Worm (Caenorhabditis elegans) whole organism, young adult: ENCODE results near the gene piit-1.
A peak's percentile ranks its signal among the peaks of the same experiment; 100 is the strongest.

Source experiments
- C06A6.2 ChIP-seq: fragments of 200-800 bp; sonication (Bioruptor generic); conservative IDR thresholded peaks from 2 replicates; pipeline ENCODE4 v1.3.6; 2022; ENCODE audit warnings: missing genetic modification characterization, missing compliant biosample characterization
- F22D6.2 ChIP-seq: sonication (generic microtip); optimal IDR thresholded peaks from 2 replicates; lab custom pipeline; 2016; ENCODE audit warnings: mild to moderate bottlenecking, missing genetic modification characterization, missing compliant biosample characterization
- F33H1.4 ChIP-seq: fragments of 200-800 bp; sonication (Bioruptor generic); IDR thresholded peaks from 2 replicates; pipeline ENCODE4 v1.3.6; 2022; ENCODE audit warnings: missing genetic modification reagents, missing genetic modification characterization, missing compliant biosample characterization
- F37B4.10 ChIP-seq: fragments of 200-800 bp; sonication (Bioruptor generic); IDR thresholded peaks from 2 replicates; pipeline ENCODE4 v1.3.6; 2022; ENCODE audit warnings: missing genetic modification characterization, missing compliant biosample characterization
- F39B2.1 ChIP-seq: fragments of 200-800 bp; sonication (Bioruptor generic); IDR thresholded peaks from 2 replicates; pipeline ENCODE4 v1.3.6; 2022; ENCODE audit warnings: missing genetic modification reagents, missing genetic modification characterization, missing compliant biosample characterization
- F49E8.2 ChIP-seq: sonication (generic microtip); optimal IDR thresholded peaks from 3 replicates; lab custom pipeline; 2017; ENCODE audit warnings: missing genetic modification characterization, mild to moderate bottlenecking, missing compliant biosample characterization, antibody characterized with exemption, moderate library complexity; ENCODE audit not compliant: insufficient read depth
- Y56A3A.18 ChIP-seq: fragments of 200-800 bp; sonication (Bioruptor generic); IDR thresholded peaks from 2 replicates; pipeline ENCODE4 v1.3.6; 2022; ENCODE audit warnings: missing genetic modification reagents, missing genetic modification characterization, missing compliant biosample characterization
- Y79H2A.3 ChIP-seq: fragments of 200-800 bp; sonication (Bioruptor generic); conservative IDR thresholded peaks from 2 replicates; pipeline ENCODE4 v1.3.6; 2022; ENCODE audit warnings: missing genetic modification reagents, missing genetic modification characterization, missing compliant biosample characterization
- aptf-2 ChIP-seq: fragments of 200-800 bp; sonication (Bioruptor generic); conservative IDR thresholded peaks from 2 replicates; pipeline ENCODE4 v1.3.6; 2022; ENCODE audit warnings: missing genetic modification reagents, missing genetic modification characterization, missing compliant biosample characterization
- cebp-1 ChIP-seq, 2 experiments: fragments of 200-800 bp in 1 of 2; sonication (Bioruptor generic) in 1 of 2; sonication (generic microtip) in 1 of 2; IDR thresholded peaks in 1 of 2; optimal IDR thresholded peaks in 1 of 2; 2 replicates each; pipeline versions ENCODE4 v1.3.6 to Lab custom; 2017 to 2022; ENCODE audit warnings: missing compliant biosample characterization in 2 of 2, missing genetic modification characterization in 2 of 2, mild to moderate bottlenecking in 1 of 2, missing genetic modification reagents in 1 of 2, moderate library complexity in 1 of 2
- ceh-27 ChIP-seq: fragments of 200-800 bp; sonication (Bioruptor generic); optimal IDR thresholded peaks from 2 replicates; lab custom pipeline; 2018; ENCODE audit warnings: mild to moderate bottlenecking, missing genetic modification characterization, moderate library complexity, missing compliant biosample characterization
- ekl-4 ChIP-seq: fragments of 200-800 bp; sonication (Bioruptor generic); IDR thresholded peaks from 2 replicates; pipeline ENCODE4 v1.3.6; 2022; ENCODE audit warnings: missing genetic modification reagents, missing genetic modification characterization, missing compliant biosample characterization
- gei-17 ChIP-seq: fragments of 200-800 bp; sonication (Bioruptor generic); optimal IDR thresholded peaks from 2 replicates; lab custom pipeline; 2018; ENCODE audit warnings: mild to moderate bottlenecking, missing genetic modification characterization, missing compliant biosample characterization
- hlh-26 ChIP-seq: fragments of 200-800 bp; sonication (Bioruptor generic); conservative IDR thresholded peaks from 2 replicates; pipeline ENCODE4 v1.3.6; 2022; ENCODE audit warnings: missing genetic modification reagents, missing genetic modification characterization, missing compliant biosample characterization
- hmg-1.2 ChIP-seq: fragments of 200-800 bp; sonication (Bioruptor generic); IDR thresholded peaks from 2 replicates; pipeline ENCODE4 v1.3.6; 2022; ENCODE audit warnings: missing genetic modification reagents, missing genetic modification characterization, missing compliant biosample characterization
- lin-54 ChIP-seq: fragments of 200-800 bp; sonication (Bioruptor generic); optimal IDR thresholded peaks from 2 replicates; lab custom pipeline; 2018; ENCODE audit warnings: mild to moderate bottlenecking, missing genetic modification characterization, missing compliant biosample characterization
- lir-1 ChIP-seq: fragments of 200-800 bp; sonication (Bioruptor generic); conservative IDR thresholded peaks from 2 replicates; pipeline ENCODE4 v1.3.6; 2022; ENCODE audit warnings: missing genetic modification reagents, missing genetic modification characterization, missing compliant biosample characterization
- lsy-27 ChIP-seq: sonication (generic microtip); optimal IDR thresholded peaks from 2 replicates; lab custom pipeline; 2017; ENCODE audit warnings: missing genetic modification characterization, mild to moderate bottlenecking, missing compliant biosample characterization, antibody characterized with exemption, missing genotype, borderline replicate concordance; ENCODE audit not compliant: insufficient read depth
- madf-6 ChIP-seq: fragments of 200-800 bp; sonication (Bioruptor generic); IDR thresholded peaks from 2 replicates; pipeline ENCODE4 v1.3.6; 2022; ENCODE audit warnings: missing genetic modification reagents, missing genetic modification characterization, missing compliant biosample characterization
- madf-8 ChIP-seq: fragments of 200-800 bp; sonication (Bioruptor generic); conservative IDR thresholded peaks from 2 replicates; pipeline ENCODE4 v1.3.6; 2022; ENCODE audit warnings: missing genetic modification reagents, missing genetic modification characterization, missing compliant biosample characterization
- mxl-1 ChIP-seq: sonication (generic microtip); optimal IDR thresholded peaks from 2 replicates; lab custom pipeline; 2016; ENCODE audit warnings: missing genetic modification characterization, missing compliant biosample characterization
- nhr-120 ChIP-seq: fragments of 200-800 bp; sonication (Bioruptor generic); IDR thresholded peaks from 2 replicates; pipeline ENCODE4 v1.3.6; 2022; ENCODE audit warnings: missing genetic modification characterization, missing compliant biosample characterization
- nhr-179 ChIP-seq: sonication (generic microtip); optimal IDR thresholded peaks from 2 replicates; lab custom pipeline; 2016; ENCODE audit warnings: mild to moderate bottlenecking, missing genetic modification characterization, missing compliant biosample characterization
- nhr-27 ChIP-seq: fragments of 200-800 bp; sonication (Bioruptor generic); optimal IDR thresholded peaks from 2 replicates; lab custom pipeline; 2018; ENCODE audit warnings: mild to moderate bottlenecking, missing genetic modification characterization, moderate library complexity, missing compliant biosample characterization
- nhr-80 ChIP-seq: sonication (generic microtip); optimal IDR thresholded peaks from 2 replicates; lab custom pipeline; 2016; ENCODE audit warnings: missing genetic modification characterization, missing compliant biosample characterization
- rec-8 ChIP-seq, 2 experiments: sonication (generic microtip); optimal IDR thresholded peaks; 2 replicates each; lab custom pipeline; 2016; ENCODE audit warnings: mild to moderate bottlenecking in 2 of 2, missing genetic modification characterization in 2 of 2, missing genetic modification reagents in 2 of 2, missing genotype in 2 of 2, missing biosample characterization in 1 of 2, missing compliant biosample characterization in 1 of 2, moderate library complexity in 1 of 2
- snpc-1.1 ChIP-seq: sonication (generic microtip); optimal IDR thresholded peaks from 2 replicates; lab custom pipeline; 2017; ENCODE audit warnings: missing genetic modification characterization, mild to moderate bottlenecking, missing compliant biosample characterization, antibody characterized with exemption, moderate library complexity, missing genotype, missing genetic modification reagents; ENCODE audit not compliant: insufficient read depth
- sptf-2 ChIP-seq: fragments of 200-800 bp; sonication (Bioruptor generic); optimal IDR thresholded peaks from 2 replicates; lab custom pipeline; 2018; ENCODE audit warnings: mild to moderate bottlenecking, missing genetic modification characterization, missing compliant biosample characterization
- unc-130 ChIP-seq: sonication (generic microtip); optimal IDR thresholded peaks from 2 replicates; lab custom pipeline; 2016; ENCODE audit warnings: missing genetic modification reagents, missing genetic modification characterization, missing compliant biosample characterization
- zim-3 ChIP-seq: sonication (generic microtip); optimal IDR thresholded peaks from 2 replicates; lab custom pipeline; 2017; ENCODE audit warnings: mild to moderate bottlenecking, missing genetic modification characterization, moderate library complexity, missing compliant biosample characterization
- ztf-18 ChIP-seq: sonication (generic microtip); optimal IDR thresholded peaks from 2 replicates; lab custom pipeline; 2016; ENCODE audit warnings: missing genotype, mild to moderate bottlenecking, missing genetic modification characterization, missing compliant biosample characterization
- ztf-26 ChIP-seq: sonication (generic microtip); optimal IDR thresholded peaks from 2 replicates; lab custom pipeline; 2017; ENCODE audit warnings: missing genetic modification characterization, missing compliant biosample characterization
- ztf-3 ChIP-seq: fragments of 200-800 bp; sonication (Bioruptor generic); optimal IDR thresholded peaks from 2 replicates; lab custom pipeline; 2018; ENCODE audit warnings: mild to moderate bottlenecking, missing genetic modification characterization, missing compliant biosample characterization

Gene piit-1

DNA sequence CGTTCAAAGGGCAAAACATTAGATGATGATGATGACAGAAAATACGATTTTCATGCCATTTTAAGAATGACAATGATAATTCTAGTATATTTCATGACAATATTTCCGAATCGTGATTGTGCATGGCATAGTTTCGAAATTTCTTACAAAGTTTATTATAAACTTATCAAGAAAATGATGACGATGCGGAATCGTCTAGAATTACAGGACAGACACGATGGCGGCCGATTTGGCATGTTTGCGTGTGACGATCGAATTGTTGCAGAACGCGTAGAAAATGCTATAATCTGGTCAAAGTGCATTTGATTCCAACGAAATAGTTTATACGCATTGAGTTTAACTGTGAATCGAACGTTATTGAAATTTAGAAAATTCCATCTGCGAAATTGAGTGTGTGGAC is 39.3 kb upstream of the piit-1 start:
- TF ChIP-seq rec-8 (tag; optimal IDR thresholded peaks at IDR 0.05; lab: Kevin White, UChicago), result no peak
- TF ChIP-seq ztf-26 (tag; lab: Kevin White, UChicago), result no peak
- TF ChIP-seq, all 124 proteins: peak for 0

- TF ChIP-seq aptf-2 (GFP tag; lab: Robert Waterston, UW), result no peak
- TF ChIP-seq zim-3 (tag; lab: Kevin White, UChicago), result no peak
- TF ChIP-seq gei-17 (GFP tag; lab: Kevin White, UChicago), result no peak
- TF ChIP-seq lin-54 (GFP tag; lab: Kevin White, UChicago), result no peak
- no peak for TF ChIP-seq F49E8.2 (tag; lab: Kevin White, UChicago)
- no peak for TF ChIP-seq ztf-18 (tag; lab: Kevin White, UChicago)
- no peak for TF ChIP-seq nhr-27 (tag; lab: Kevin White, UChicago)
- peak; percentile 88 for TF ChIP-seq cebp-1 (GFP tag; IDR thresholded peaks at IDR 0.05; lab: Robert Waterston, UW)
- TF ChIP-seq cebp-1 (tag; optimal IDR thresholded peaks at IDR 0.05; lab: Kevin White, UChicago), result peak; percentile 87
- TF ChIP-seq nhr-80 (tag; lab: Kevin White, UChicago), result peak; percentile 47
- TF ChIP-seq snpc-1.1, result no peak
- TF ChIP-seq lsy-27 (tag; lab: Kevin White, UChicago), result no peak
- TF ChIP-seq C06A6.2 (GFP tag; lab: Robert Waterston, UW), result no peak
- TF ChIP-seq ztf-3 (GFP tag; lab: Kevin White, UChicago), result no peak
- TF ChIP-seq F39B2.1, result no peak
- TF ChIP-seq hlh-26 (GFP tag; lab: Robert Waterston, UW), result no peak
- TF ChIP-seq unc-130 (GFP tag; lab: Kevin White, UChicago), result no peak
These were observed 38.5 kb upstream of the piit-1 start for ce11 chrV:11648435-11648834.

ce11 chrV:11647821-11648220 is 37.9 kb upstream of the piit-1 start:
- no peak for TF ChIP-seq nhr-179 (tag; lab: Kevin White, UChicago)
- TF ChIP-seq sptf-2 (GFP tag; lab: Kevin White, UChicago), result no peak
- TF ChIP-seq ekl-4, result no peak
- no peak for TF ChIP-seq F33H1.4 (GFP tag; lab: Robert Waterston, UW)
- no peak for TF ChIP-seq ceh-27 (GFP tag; lab: Kevin White, UChicago)
- TF ChIP-seq Y79H2A.3 (GFP tag; lab: Robert Waterston, UW), result no peak
- TF ChIP-seq unc-130 (GFP tag; lab: Kevin White, UChicago), result no peak
- TF ChIP-seq zim-3 (tag; lab: Kevin White, UChicago), result no peak
- no peak for TF ChIP-seq Y56A3A.18 (GFP tag; lab: Robert Waterston, UW)
- no peak for TF ChIP-seq nhr-120
- no peak for TF ChIP-seq lir-1
- no peak for TF ChIP-seq hmg-1.2 (GFP tag; lab: Robert Waterston, UW)
- TF ChIP-seq F22D6.2 (tag; lab: Kevin White, UChicago), result no peak
- TF ChIP-seq, all 124 proteins: peak for 0

ce11 chrV:11645244-11645643 is 35.3 kb upstream of the piit-1 start, which contains the start of gene skp-1:
TSS of gene skp-1 (plus strand) at chrV:11645481.
- TF ChIP-seq F37B4.10 (no peak), madf-6 (GFP tag; lab: Robert Waterston, UW) (no peak; the same call in 1 of the 2 replicates), aptf-2 (GFP tag; lab: Robert Waterston, UW) (no peak), madf-8 (no peak), zim-3 (tag; lab: Kevin White, UChicago) (no peak), mxl-1 (no peak)
- TF ChIP-seq, all 124 proteins: peak for 0
